Worm (Caenorhabditis elegans) whole organism, L4 larva: ENCODE measurements around the gene W07E11.1.

Source experiments
- F49E8.2 ChIP-seq: sonication (generic microtip); optimal IDR thresholded peaks from 2 replicates; lab custom pipeline; 2016; ENCODE audit warnings: missing compliant biosample characterization, mild to moderate bottlenecking, missing genetic modification characterization, borderline replicate concordance
- R02D3.7 ChIP-seq: fragments of 150-350 bp; sonication (generic microtip); optimal IDR thresholded peaks from 3 replicates; lab custom pipeline; 2014; ENCODE audit warnings: missing biosample characterization, missing genetic modification characterization
- T20F7.1 ChIP-seq: fragments of 200-800 bp; sonication (Bioruptor generic); optimal IDR thresholded peaks from 2 replicates; lab custom pipeline; 2018; ENCODE audit warnings: mild to moderate bottlenecking, missing genetic modification characterization, missing compliant biosample characterization
- T26A8.4 ChIP-seq: fragments of 200-800 bp; sonication (Bioruptor generic); IDR thresholded peaks from 2 replicates; pipeline ENCODE4 v1.3.6; 2022; ENCODE audit warnings: missing genetic modification characterization, missing compliant biosample characterization
- Y48G9A.11 ChIP-seq: fragments of 200-800 bp; sonication (Bioruptor generic); IDR thresholded peaks from 2 replicates; pipeline ENCODE4 v1.3.6; 2022; ENCODE audit warnings: missing genetic modification reagents, missing genetic modification characterization, missing compliant biosample characterization
- Y5F2A.4 ChIP-seq: fragments of 200-800 bp; sonication (Bioruptor generic); optimal IDR thresholded peaks from 2 replicates; lab custom pipeline; 2018; ENCODE audit warnings: mild to moderate bottlenecking, missing genetic modification characterization, missing compliant biosample characterization
- ama-1 ChIP-seq: fragments of 150-350 bp; optimal IDR thresholded peaks from 2 replicates; lab custom pipeline; 2014; ENCODE audit warnings: inconsistent platforms, mixed read lengths
- ceh-32 ChIP-seq: sonication (generic microtip); optimal IDR thresholded peaks from 2 replicates; lab custom pipeline; 2016; ENCODE audit warnings: mild to moderate bottlenecking, missing genetic modification characterization, missing compliant biosample characterization; ENCODE audit not compliant: poor library complexity
- ceh-44 ChIP-seq: fragments of 200-800 bp; sonication (Bioruptor generic); IDR thresholded peaks from 2 replicates; pipeline ENCODE4 v1.3.6; 2022; ENCODE audit warnings: missing genetic modification reagents, missing genetic modification characterization, missing compliant biosample characterization
- ceh-62 ChIP-seq: sonication (generic microtip); optimal IDR thresholded peaks from 2 replicates; lab custom pipeline; 2017; ENCODE audit warnings: missing biosample characterization, missing genetic modification characterization
- ces-1 ChIP-seq: fragments of 150-350 bp; sonication (generic microtip); optimal IDR thresholded peaks from 4 replicates; lab custom pipeline; 2014; ENCODE audit warnings: missing biosample characterization, missing genetic modification reagents, missing genetic modification characterization
- cey-2 ChIP-seq: sonication (generic microtip); optimal IDR thresholded peaks from 3 replicates; lab custom pipeline; 2017; ENCODE audit warnings: missing genetic modification characterization, mild to moderate bottlenecking, missing compliant biosample characterization, antibody characterized with exemption, borderline replicate concordance; ENCODE audit not compliant: insufficient read depth
- daf-19 ChIP-seq: fragments of 200-800 bp; sonication (Bioruptor generic); conservative IDR thresholded peaks from 2 replicates; pipeline ENCODE4 v1.3.6; 2022; ENCODE audit warnings: missing genetic modification characterization, missing compliant biosample characterization
- dmd-8 ChIP-seq: fragments of 200-800 bp; sonication (Bioruptor generic); IDR thresholded peaks from 2 replicates; pipeline ENCODE4 v1.3.6; 2022; ENCODE audit warnings: missing genetic modification characterization, missing compliant biosample characterization
- dve-1 ChIP-seq: sonication (generic microtip); optimal IDR thresholded peaks from 2 replicates; lab custom pipeline; 2017; ENCODE audit warnings: antibody characterized with exemption, mild to moderate bottlenecking, missing genetic modification characterization, missing compliant biosample characterization; ENCODE audit not compliant: insufficient read depth
- egl-43 ChIP-seq: fragments of 200-800 bp; sonication (Bioruptor generic); IDR thresholded peaks from 2 replicates; pipeline ENCODE4 v1.3.6; 2022; ENCODE audit warnings: missing genetic modification reagents, missing genetic modification characterization, missing compliant biosample characterization
- hlh-30 ChIP-seq: sonication (generic microtip); optimal IDR thresholded peaks from 2 replicates; lab custom pipeline; 2017; ENCODE audit warnings: antibody characterized with exemption, mild to moderate bottlenecking, missing genetic modification characterization, missing compliant biosample characterization; ENCODE audit not compliant: insufficient read depth
- jun-1 ChIP-seq: fragments of 150-350 bp; optimal IDR thresholded peaks from 2 replicates; lab custom pipeline; 2014; ENCODE audit warnings: missing biosample characterization, missing genetic modification reagents, missing genetic modification characterization
- lin-1 ChIP-seq: fragments of 200-800 bp; sonication (Bioruptor generic); IDR thresholded peaks from 2 replicates; pipeline ENCODE4 v1.3.6; 2022; ENCODE audit warnings: missing genetic modification reagents, missing genetic modification characterization, missing compliant biosample characterization
- lin-15B ChIP-seq: fragments of 150-350 bp; sonication (generic microtip); optimal IDR thresholded peaks from 3 replicates; lab custom pipeline; 2014; ENCODE audit warnings: missing biosample characterization, missing genetic modification characterization
- lin-29 ChIP-seq: fragments of 200-800 bp; sonication (Bioruptor generic); IDR thresholded peaks from 2 replicates; pipeline ENCODE4 v1.3.6; 2022; ENCODE audit warnings: missing genetic modification reagents, missing genetic modification characterization, missing compliant biosample characterization
- lin-38 ChIP-seq: fragments of 200-800 bp; sonication (Bioruptor generic); IDR thresholded peaks from 2 replicates; pipeline ENCODE4 v1.3.6; 2022; ENCODE audit warnings: missing genetic modification reagents, missing genetic modification characterization, missing compliant biosample characterization
- lsy-2 ChIP-seq, 2 experiments: fragments of 150-350 bp in 1 of 2; sonication (generic microtip) in 1 of 2; optimal IDR thresholded peaks; 2 replicates each; lab custom pipeline; 2014 to 2017; ENCODE audit warnings: missing biosample characterization in 2 of 2, missing genetic modification characterization in 2 of 2
- mdl-1 ChIP-seq, 2 experiments: fragments of 150-350 bp in 1 of 2; sonication (generic microtip) in 1 of 2; optimal IDR thresholded peaks; 2 replicates each; lab custom pipeline; 2014 to 2017; ENCODE audit warnings: missing biosample characterization in 2 of 2, missing genetic modification characterization in 2 of 2
- mdt-29 ChIP-seq: fragments of 200-800 bp; sonication (Bioruptor generic); IDR thresholded peaks from 2 replicates; pipeline ENCODE4 v1.3.6; 2022; ENCODE audit warnings: missing genetic modification reagents, missing genetic modification characterization, missing compliant biosample characterization
- mep-1 ChIP-seq: fragments of 150-350 bp; sonication (generic microtip); optimal IDR thresholded peaks from 3 replicates; lab custom pipeline; 2014; ENCODE audit warnings: missing biosample characterization, missing genetic modification characterization
- mes-2 ChIP-seq: sonication (generic microtip); optimal IDR thresholded peaks from 2 replicates; lab custom pipeline; 2016; ENCODE audit warnings: missing genotype, mild to moderate bottlenecking, missing genetic modification characterization, missing compliant biosample characterization; ENCODE audit not compliant: poor library complexity, severe bottlenecking
- mxl-2 ChIP-seq: fragments of 200-800 bp; sonication (Bioruptor generic); conservative IDR thresholded peaks from 2 replicates; pipeline ENCODE4 v1.3.6; 2022; ENCODE audit warnings: missing genetic modification reagents, missing genetic modification characterization, missing compliant biosample characterization
- mxl-3 ChIP-seq: fragments of 200-800 bp; sonication (Bioruptor generic); optimal IDR thresholded peaks from 2 replicates; lab custom pipeline; 2018; ENCODE audit warnings: mild to moderate bottlenecking, missing genetic modification characterization, missing compliant biosample characterization
- nhr-11 ChIP-seq: fragments of 150-350 bp; optimal IDR thresholded peaks from 2 replicates; lab custom pipeline; 2014; ENCODE audit warnings: missing biosample characterization, missing genetic modification characterization
- nhr-25 ChIP-seq: sonication (generic microtip); optimal IDR thresholded peaks from 2 replicates; lab custom pipeline; 2017; ENCODE audit warnings: missing genetic modification characterization, mild to moderate bottlenecking, missing compliant biosample characterization, antibody characterized with exemption, moderate library complexity, borderline replicate concordance; ENCODE audit not compliant: insufficient read depth
- nhr-6 ChIP-seq: fragments of 150-350 bp; optimal IDR thresholded peaks from 2 replicates; lab custom pipeline; 2014; ENCODE audit warnings: missing biosample characterization, missing genetic modification characterization
- nhr-77 ChIP-seq: fragments of 150-350 bp; optimal IDR thresholded peaks from 2 replicates; lab custom pipeline; 2014; ENCODE audit warnings: missing biosample characterization, missing genetic modification characterization
- pha-4 ChIP-seq, 2 experiments: fragments of 150-350 bp in 1 of 2; fragments of 200-800 bp in 1 of 2; sonication (Bioruptor generic) in 1 of 2; IDR thresholded peaks in 1 of 2; optimal IDR thresholded peaks in 1 of 2; 2 replicates each; pipeline versions ENCODE4 v1.3.6 to Lab custom; 2014 to 2022; ENCODE audit warnings: missing genetic modification characterization in 2 of 2, missing genetic modification reagents in 2 of 2, missing biosample characterization in 1 of 2, missing compliant biosample characterization in 1 of 2
- php-3 ChIP-seq: fragments of 200-800 bp; sonication (Bioruptor generic); IDR thresholded peaks from 2 replicates; pipeline ENCODE4 v1.3.6; 2022; ENCODE audit warnings: missing genetic modification reagents, missing genetic modification characterization, missing compliant biosample characterization
- rbr-2 ChIP-seq: sonication (generic microtip); optimal IDR thresholded peaks from 2 replicates; lab custom pipeline; 2016; ENCODE audit warnings: missing genotype, missing genetic modification characterization, missing compliant biosample characterization
- set-16 ChIP-seq: fragments of 200-800 bp; sonication (Bioruptor generic); IDR thresholded peaks from 2 replicates; pipeline ENCODE4 v1.3.6; 2022; ENCODE audit warnings: missing genetic modification reagents, missing genetic modification characterization, missing compliant biosample characterization
- snpc-4 ChIP-seq: fragments of 150-350 bp; optimal IDR thresholded peaks from 2 replicates; lab custom pipeline; 2014; ENCODE audit warnings: missing biosample characterization, missing genetic modification characterization
- spr-1 ChIP-seq: sonication (generic microtip); optimal IDR thresholded peaks from 2 replicates; lab custom pipeline; 2016; ENCODE audit warnings: mild to moderate bottlenecking, missing genetic modification characterization, missing compliant biosample characterization
- spr-3 ChIP-seq: fragments of 200-800 bp; sonication (Bioruptor generic); optimal IDR thresholded peaks from 2 replicates; lab custom pipeline; 2018; ENCODE audit warnings: mild to moderate bottlenecking, missing genetic modification characterization, missing compliant biosample characterization
- tag-97 ChIP-seq: fragments of 200-800 bp; sonication (Bioruptor generic); IDR thresholded peaks from 2 replicates; pipeline ENCODE4 v1.3.6; 2022; ENCODE audit warnings: missing genetic modification characterization, missing compliant biosample characterization
- unc-62 ChIP-seq, 3 experiments: fragments of 150-350 bp in 1 of 3; sonication (generic microtip); optimal IDR thresholded peaks in 2 of 3; peaks in 1 of 3; 1 replicate in 1 of 3; 2 replicates in 2 of 3; lab custom pipeline; 2014 to 2017; ENCODE audit warnings: missing biosample characterization in 3 of 3, missing genetic modification characterization in 3 of 3, missing genetic modification reagents in 3 of 3, missing genotype in 1 of 3
- vab-7 ChIP-seq: fragments of 200-800 bp; sonication (Bioruptor generic); IDR thresholded peaks from 2 replicates; pipeline ENCODE4 v1.3.6; 2022; ENCODE audit warnings: missing genetic modification reagents, missing genetic modification characterization, missing compliant biosample characterization
- zag-1 ChIP-seq: fragments of 150-350 bp; optimal IDR thresholded peaks from 2 replicates; lab custom pipeline; 2014; ENCODE audit warnings: missing biosample characterization, missing genetic modification characterization
- ztf-11 ChIP-seq: fragments of 150-350 bp; optimal IDR thresholded peaks from 2 replicates; lab custom pipeline; 2014; ENCODE audit warnings: missing biosample characterization, missing genetic modification characterization

Gene W07E11.1

ce11 chrX:10145011-10145410 is 60.6 kb downstream of the W07E11.1 start (continued):
- peak; percentile 58 for TF ChIP-seq ceh-32 (tag; lab: Kevin White, UChicago)
- TF ChIP-seq T26A8.4 (GFP tag; lab: Robert Waterston, UW) = peak; percentile 84
- peak; percentile 65 for TF ChIP-seq dve-1
- TF ChIP-seq rbr-2 (tag; lab: Kevin White, UChicago) = peak; percentile 64
- TF ChIP-seq set-16 (GFP tag; lab: Robert Waterston, UW) = peak; percentile 26; the same call in 1 of the 2 replicates
- no peak for TF ChIP-seq T20F7.1
- no peak for TF ChIP-seq jun-1 (tag; lab: Kevin White, UChicago)
- TF ChIP-seq mdt-29 = 0 out of 2 replicates have a peak, but pooled peaks have one; percentile 58
- peak; percentile 85 for TF ChIP-seq pha-4 (GFP tag; IDR thresholded peaks at IDR 0.05; lab: Robert Waterston, UW)
- TF ChIP-seq pha-4 (tag; optimal IDR thresholded peaks at IDR 0.05; lab: Kevin White, UChicago) = no peak
- peak; percentile 69 for TF ChIP-seq hlh-30
- peak; percentile 80 for TF ChIP-seq dmd-8 (GFP tag; lab: Robert Waterston, UW)
- no peak for TF ChIP-seq cey-2 (tag; lab: Kevin White, UChicago)
- peak; percentile 93 for TF ChIP-seq daf-19 (GFP tag; lab: Robert Waterston, UW)
- TF ChIP-seq zag-1 (tag; lab: Kevin White, UChicago) = no peak
- TF ChIP-seq nhr-77 (tag; lab: Kevin White, UChicago) = no peak
- peak; percentile 5 for TF ChIP-seq nhr-6 (tag; lab: Kevin White, UChicago)
- TF ChIP-seq ama-1 (lab: Kevin White, UChicago) = no peak
- TF ChIP-seq mep-1 (tag; lab: Kevin White, UChicago) = peak; percentile 58
- TF ChIP-seq mxl-3 (GFP tag; lab: Kevin White, UChicago) = peak; percentile 56
- peak; percentile 94 for TF ChIP-seq egl-43 (GFP tag; lab: Robert Waterston, UW)

ce11 chrX:10146592-10146991 is 62.2 kb downstream of the W07E11.1 start, which contains the start of gene unc-115:
Gene unc-115 (plus strand): TSS chrX:10146892.
- peak; percentile 31; the same call in 1 of the 2 replicates for TF ChIP-seq php-3 (GFP tag; lab: Robert Waterston, UW)
- TF ChIP-seq Y5F2A.4 (GFP tag; lab: Kevin White, UChicago) = no peak
- peak; percentile 44 for TF ChIP-seq nhr-25 (tag; lab: Kevin White, UChicago)
- peak; percentile 74 for TF ChIP-seq ces-1
- TF ChIP-seq lsy-2 (tag; optimal IDR thresholded peaks at IDR 0.05; lab: Kevin White, UChicago) = peak; percentile 60 to 63
- no peak for TF ChIP-seq R02D3.7 (tag; lab: Kevin White, UChicago)
- peak; percentile 77; the same call in 1 of the 2 replicates for TF ChIP-seq dmd-8 (GFP tag; lab: Robert Waterston, UW)
- TF ChIP-seq lin-1 (GFP tag; lab: Robert Waterston, UW) = no peak; the same call in 1 of the 2 replicates
- TF ChIP-seq cey-2 (tag; lab: Kevin White, UChicago) = no peak
- TF ChIP-seq ztf-11 (tag; lab: Kevin White, UChicago) = no peak
- TF ChIP-seq lin-15B (tag; lab: Kevin White, UChicago) = no peak
- TF ChIP-seq nhr-6 (tag; lab: Kevin White, UChicago) = peak; percentile 63
- no peak for TF ChIP-seq T20F7.1
- TF ChIP-seq vab-7 = 0 out of 2 replicates have a peak, but pooled peaks have one; percentile 26
- TF ChIP-seq snpc-4 (tag; lab: Kevin White, UChicago) = peak; percentile 6
- no peak for TF ChIP-seq ceh-62 (tag; lab: Kevin White, UChicago)
- no peak for TF ChIP-seq Y48G9A.11
- no peak for TF ChIP-seq tag-97 (GFP tag; lab: Robert Waterston, UW)
- TF ChIP-seq T26A8.4 (GFP tag; lab: Robert Waterston, UW) = peak; percentile 65
- TF ChIP-seq set-16 (GFP tag; lab: Robert Waterston, UW) = peak; percentile 96
- TF ChIP-seq ceh-32 (tag; lab: Kevin White, UChicago) = peak; percentile 61
- no peak for TF ChIP-seq mxl-2 (GFP tag; lab: Robert Waterston, UW)
- no peak for TF ChIP-seq lin-29
- peak; percentile 52 for TF ChIP-seq spr-1
- TF ChIP-seq unc-62 (GFP tag; optimal IDR thresholded peaks at IDR 0.05 in 1 of 2; lab: Kevin White, UChicago) = peak in 1 of 2 experiments; percentile 96
- TF ChIP-seq unc-62 (tag; optimal IDR thresholded peaks at IDR 0.05; lab: Kevin White, UChicago) = no peak
- peak; percentile 43 for TF ChIP-seq nhr-11 (tag; lab: Kevin White, UChicago)
- TF ChIP-seq spr-3 (GFP tag; lab: Kevin White, UChicago) = no peak
- peak; percentile 64 to 75 for TF ChIP-seq mdl-1 (tag; optimal IDR thresholded peaks at IDR 0.05; lab: Kevin White, UChicago)
- TF ChIP-seq F49E8.2 (tag; lab: Kevin White, UChicago) = no peak
- peak; percentile 30; the same call in 1 of the 2 replicates for TF ChIP-seq lin-38 (GFP tag; lab: Robert Waterston, UW)
- TF ChIP-seq ceh-44 (GFP tag; lab: Robert Waterston, UW) = no peak
- no peak for TF ChIP-seq zag-1 (tag; lab: Kevin White, UChicago)
- peak; percentile 83 for TF ChIP-seq mes-2 (tag; lab: Kevin White, UChicago)
- TF ChIP-seq dve-1 = peak; percentile 73
